Fruit fly (Drosophila melanogaster) S2 (cell line): ENCODE data around the gene CG14659.
A peak's percentile ranks its signal among the peaks of the same experiment; 100 is the strongest.

ENCODE experiments used
- CG8478 ChIP-seq: fragments of >200 bp; optimal IDR thresholded peaks from 2 replicates; lab custom pipeline; 2018
- CTCF ChIP-seq, 2 experiments: fragments of >200 bp; optimal IDR thresholded peaks; 2 replicates each; lab custom pipeline; 2018

CG14659 gene

dm6 chr3R:4831197-4831596 is at the start of gene CG14659:
CG14659 (minus strand) TSS chr3R:4831297.
- TF ChIP-seq CTCF (optimal IDR thresholded peaks at IDR 0.05; lab: Kevin White, UChicago) = no peak
- TF ChIP-seq CG8478 = no peak

dm6 chr3R:4878433-4878832 is 47.3 kb upstream of the CG14659 start, which contains the start of gene laf:
laf (minus strand) TSS chr3R:4878533.
- TF ChIP-seq CTCF (optimal IDR thresholded peaks at IDR 0.05; lab: Kevin White, UChicago) (no peak), CG8478 (no peak)

dm6 chr3R:4873756-4874155 is 42.7 kb upstream of the CG14659 start:
- TF ChIP-seq CTCF (optimal IDR thresholded peaks at IDR 0.05; lab: Kevin White, UChicago) (no peak), CG8478 (no peak)

dm6 chr3R:4868663-4869225 is 37.6 kb upstream of the CG14659 start:
- TF ChIP-seq CTCF (optimal IDR thresholded peaks at IDR 0.05; lab: Kevin White, UChicago) = no peak
- no peak for TF ChIP-seq CG8478

dm6 chr3R:4866916-4867315 is 35.8 kb upstream of the CG14659 start:
- no peak for TF ChIP-seq CG8478
- TF ChIP-seq CTCF (optimal IDR thresholded peaks at IDR 0.05; lab: Kevin White, UChicago) = no peak

dm6 chr3R:4866073-4866472 is 35.0 kb upstream of the CG14659 start:
- TF ChIP-seq CTCF (optimal IDR thresholded peaks at IDR 0.05; lab: Kevin White, UChicago) = no peak
- TF ChIP-seq CG8478 = no peak

dm6 chr3R:4864901-4865601 is 34.0 kb upstream of the CG14659 start:
- TF ChIP-seq CG8478 = no peak
- TF ChIP-seq CTCF (optimal IDR thresholded peaks at IDR 0.05; lab: Kevin White, UChicago) = no peak

dm6 chr3R:4863825-4864224 is 32.7 kb upstream of the CG14659 start:
- TF ChIP-seq CTCF (optimal IDR thresholded peaks at IDR 0.05; lab: Kevin White, UChicago) (no peak), CG8478 (no peak)

- TF ChIP-seq CTCF (optimal IDR thresholded peaks at IDR 0.05; lab: Kevin White, UChicago) = no peak
- no peak for TF ChIP-seq CG8478
Observed at dm6 chr3R:4861144-4861543, 30.0 kb upstream of the CG14659 start.

dm6 chr3R:4858508-4859275 is 27.6 kb upstream of the CG14659 start:
- TF ChIP-seq CTCF (optimal IDR thresholded peaks at IDR 0.05; lab: Kevin White, UChicago) (no peak), CG8478 (no peak)

- TF ChIP-seq CTCF (optimal IDR thresholded peaks at IDR 0.05; lab: Kevin White, UChicago) (no peak), CG8478 (no peak)
Observed at dm6 chr3R:4858018-4858417, 26.9 kb upstream of the CG14659 start.

dm6 chr3R:4855711-4856110 is 24.6 kb upstream of the CG14659 start:
- TF ChIP-seq CG8478 (no peak), CTCF (optimal IDR thresholded peaks at IDR 0.05; lab: Kevin White, UChicago) (no peak)

dm6 chr3R:4854216-4854615 is 23.1 kb upstream of the CG14659 start:
- TF ChIP-seq CG8478 = no peak
- TF ChIP-seq CTCF (optimal IDR thresholded peaks at IDR 0.05; lab: Kevin White, UChicago) = no peak

- TF ChIP-seq CTCF (optimal IDR thresholded peaks at IDR 0.05; lab: Kevin White, UChicago) (no peak), CG8478 (no peak)
Observed at dm6 chr3R:4853504-4853903, 22.4 kb upstream of the CG14659 start.

dm6 chr3R:4852373-4852860 is 21.3 kb upstream of the CG14659 start, which contains the start of gene opa:
opa (plus strand) TSS chr3R:4852813.
- peak; percentile 32 to 39 for TF ChIP-seq CTCF (optimal IDR thresholded peaks at IDR 0.05; lab: Kevin White, UChicago)
- peak; percentile 62 for TF ChIP-seq CG8478
